Fruit fly (Drosophila melanogaster): Measurements from ENCODE around the gene CG34007.

The CG34007 gene

dm6 chr2L:20527027-20527426, 32.2 kb downstream of the CG34007 start (continued):
- TF ChIP-seq fd96Cb (tag; optimal IDR thresholded peaks at IDR 0.05) (peak; percentile 49), eyg (GFP tag; optimal IDR thresholded peaks at IDR 0.05) (no peak), tll (GFP tag; optimal IDR thresholded peaks at IDR 0.05) (no peak), CG11723 (GFP tag; optimal IDR thresholded peaks at IDR 0.05) (no peak), gem (tag; optimal IDR thresholded peaks at IDR 0.05) (peak; percentile 77), CG11560 (tag; IDR thresholded peaks at IDR 0.05) (peak; percentile 27; the same call in 1 of the 3 replicates), Six4 (GFP tag; optimal IDR thresholded peaks at IDR 0.05) (no peak), zfh1 (GFP tag; IDR thresholded peaks at IDR 0.05) (no peak), CG12391 (tag; optimal IDR thresholded peaks at IDR 0.05) (peak; percentile 69), mam (GFP tag; optimal IDR thresholded peaks at IDR 0.05) (peak; percentile 52), CG6272 (GFP tag; IDR thresholded peaks at IDR 0.05) (no peak), emc (GFP tag; optimal IDR thresholded peaks at IDR 0.05) (no peak), CG33213 (GFP tag; optimal IDR thresholded peaks at IDR 0.05) (no peak), HLHmδ (GFP tag; optimal IDR thresholded peaks at IDR 0.05) (no peak), gsb-n (tag; optimal IDR thresholded peaks at IDR 0.05) (peak; percentile 0), CG13123 (GFP tag; optimal IDR thresholded peaks at IDR 0.05) (no peak), Kr (GFP tag; optimal IDR thresholded peaks at IDR 0.05) (no peak), pum (GFP tag; optimal IDR thresholded peaks at IDR 0.05) (peak; percentile 39), dan (GFP tag; IDR thresholded peaks at IDR 0.05) (no peak), wor (GFP tag; IDR thresholded peaks at IDR 0.05) (no peak; the same call in 1 of the 2 replicates), grau (tag; optimal IDR thresholded peaks at IDR 0.05) (peak; percentile 66), NC2α (GFP tag; optimal IDR thresholded peaks at IDR 0.05) (no peak), fd64A (GFP tag; optimal IDR thresholded peaks at IDR 0.05) (no peak), Dad (GFP tag; optimal IDR thresholded peaks at IDR 0.05) (no peak), hth (optimal IDR thresholded peaks at IDR 0.05) (no peak), CG11695 (GFP tag; IDR thresholded peaks at IDR 0.05) (0 out of 3 replicates have a peak, but pooled peaks have one; percentile 33), Nf-YC (tag; optimal IDR thresholded peaks at IDR 0.05) (peak; percentile 12), CG15269 (tag; optimal IDR thresholded peaks at IDR 0.05) (peak; percentile 73), CG2875 (GFP tag; optimal IDR thresholded peaks at IDR 0.05) (peak; percentile 15), CG3065 (GFP tag; optimal IDR thresholded peaks at IDR 0.05) (no peak), hkb (optimal IDR thresholded peaks at IDR 0.05) (no peak), hkb (GFP tag; IDR thresholded peaks at IDR 0.05) (peak; percentile 29; the same call in 1 of the 2 replicates), CG13624 (GFP tag; optimal IDR thresholded peaks at IDR 0.05) (peak; percentile 21), dimm (GFP tag; IDR thresholded peaks at IDR 0.05) (no peak), en (GFP tag; optimal IDR thresholded peaks at IDR 0.05) (no peak), disco-r (GFP tag; optimal IDR thresholded peaks at IDR 0.05) (no peak), CG18262 (tag; optimal IDR thresholded peaks at IDR 0.05) (peak; percentile 54), da (GFP tag; optimal IDR thresholded peaks at IDR 0.05) (no peak), stwl (tag; optimal IDR thresholded peaks at IDR 0.05) (no peak), sqz (GFP tag; optimal IDR thresholded peaks at IDR 0.05) (no peak), crc (GFP tag; optimal IDR thresholded peaks at IDR 0.05) (no peak), CG10431 (GFP tag; optimal IDR thresholded peaks at IDR 0.05) (no peak), Ada2b (GFP tag; IDR thresholded peaks at IDR 0.05) (no peak; the same call in 1 of the 2 replicates), CG12744 (GFP tag; optimal IDR thresholded peaks at IDR 0.05) (no peak), trem (tag; optimal IDR thresholded peaks at IDR 0.05) (peak; percentile 41), CrebB (tag; optimal IDR thresholded peaks at IDR 0.05) (peak; percentile 46), slp2 (GFP tag; optimal IDR thresholded peaks at IDR 0.05) (peak; percentile 55), Max (GFP tag; optimal IDR thresholded peaks at IDR 0.05) (peak; percentile 26), zen (tag; optimal IDR thresholded peaks at IDR 0.05) (no peak), pnt (GFP tag; optimal IDR thresholded peaks at IDR 0.05) (peak; percentile 52), al (GFP tag; IDR thresholded peaks at IDR 0.05) (no peak), CG10565 (GFP tag; optimal IDR thresholded peaks at IDR 0.05) (no peak), YL-1 (GFP tag; optimal IDR thresholded peaks at IDR 0.05) (no peak)

All from whole organism, embryonic.